Fruit fly (Drosophila melanogaster): ENCODE measurements around the gene Ype.
A peak's percentile ranks its signal among the peaks of the same experiment; 100 is the strongest.

Ype gene

DNA sequence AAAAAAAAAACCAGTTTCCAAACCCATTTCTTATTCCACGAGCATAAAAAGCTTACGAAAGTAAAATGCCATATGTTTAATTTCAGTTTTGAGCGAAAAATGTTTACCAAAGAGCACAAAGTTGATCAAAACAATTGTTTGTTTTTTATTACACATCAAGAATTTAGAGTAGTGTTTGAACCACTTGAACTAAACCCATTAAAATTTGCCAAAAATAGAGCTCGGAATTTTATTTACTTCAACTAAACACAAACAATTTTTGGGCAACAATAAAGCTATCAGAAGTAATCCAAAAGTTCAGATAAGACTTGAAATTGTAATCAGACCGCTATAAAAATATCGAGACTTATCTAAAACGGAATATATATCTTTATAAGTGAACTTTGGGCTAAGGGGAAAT, 12.2 kb downstream of the Ype start:
- TF ChIP-seq dysf (GFP tag; IDR thresholded peaks at IDR 0.05) = no peak
- peak; percentile 4 for TF ChIP-seq exex (tag; optimal IDR thresholded peaks at IDR 0.05)
- TF ChIP-seq sd (tag; optimal IDR thresholded peaks at IDR 0.05) = peak; percentile 16
- TF ChIP-seq CG7963 (GFP tag; IDR thresholded peaks at IDR 0.05; ENCODE audit: partially characterized antibody) = no peak
- no peak for TF ChIP-seq ac (GFP tag; optimal IDR thresholded peaks at IDR 0.05)
- peak; percentile 14 for TF ChIP-seq CG2678 (tag; optimal IDR thresholded peaks at IDR 0.05)
- peak in 1 of 2 experiments; percentile 69 for TF ChIP-seq eve (GFP tag; optimal IDR thresholded peaks at IDR 0.05)
- no peak for TF ChIP-seq gem (tag; optimal IDR thresholded peaks at IDR 0.05)

DNA sequence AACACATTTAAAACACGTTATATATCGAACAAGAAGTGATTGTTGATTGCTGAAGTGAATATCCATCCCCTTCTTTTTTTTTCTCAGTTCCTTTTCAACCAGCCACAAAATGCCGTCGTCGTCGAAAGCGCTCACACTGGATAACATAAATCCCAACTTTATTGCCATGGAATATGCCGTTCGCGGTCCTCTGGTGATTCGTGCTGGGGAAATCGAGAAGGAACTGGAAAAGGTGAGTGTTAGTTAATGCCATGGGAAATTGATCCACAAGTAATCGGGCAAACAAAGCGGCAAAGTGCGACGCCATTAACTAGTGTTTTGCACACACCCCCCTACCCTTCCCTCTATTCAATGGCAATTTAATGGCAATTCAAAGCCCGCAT, 13.1 kb downstream of the Ype start:
- TF ChIP-seq ci (GFP tag; IDR thresholded peaks at IDR 0.05) = 0 out of 3 replicates have a peak, but pooled peaks have one; percentile 6
- TF ChIP-seq rib (GFP tag; IDR thresholded peaks at IDR 0.05) = peak; percentile 38; the same call in 1 of the 2 replicates
- TF ChIP-seq Adf1 (GFP tag; IDR thresholded peaks at IDR 0.05) = peak; percentile 35; the same call in 1 of the 2 replicates
- TF ChIP-seq CG11247 (GFP tag; IDR thresholded peaks at IDR 0.05) = no peak
- peak; percentile 14 for TF ChIP-seq sens (GFP tag)
- no peak for TF ChIP-seq en (GFP tag; optimal IDR thresholded peaks at IDR 0.05)

DNA sequence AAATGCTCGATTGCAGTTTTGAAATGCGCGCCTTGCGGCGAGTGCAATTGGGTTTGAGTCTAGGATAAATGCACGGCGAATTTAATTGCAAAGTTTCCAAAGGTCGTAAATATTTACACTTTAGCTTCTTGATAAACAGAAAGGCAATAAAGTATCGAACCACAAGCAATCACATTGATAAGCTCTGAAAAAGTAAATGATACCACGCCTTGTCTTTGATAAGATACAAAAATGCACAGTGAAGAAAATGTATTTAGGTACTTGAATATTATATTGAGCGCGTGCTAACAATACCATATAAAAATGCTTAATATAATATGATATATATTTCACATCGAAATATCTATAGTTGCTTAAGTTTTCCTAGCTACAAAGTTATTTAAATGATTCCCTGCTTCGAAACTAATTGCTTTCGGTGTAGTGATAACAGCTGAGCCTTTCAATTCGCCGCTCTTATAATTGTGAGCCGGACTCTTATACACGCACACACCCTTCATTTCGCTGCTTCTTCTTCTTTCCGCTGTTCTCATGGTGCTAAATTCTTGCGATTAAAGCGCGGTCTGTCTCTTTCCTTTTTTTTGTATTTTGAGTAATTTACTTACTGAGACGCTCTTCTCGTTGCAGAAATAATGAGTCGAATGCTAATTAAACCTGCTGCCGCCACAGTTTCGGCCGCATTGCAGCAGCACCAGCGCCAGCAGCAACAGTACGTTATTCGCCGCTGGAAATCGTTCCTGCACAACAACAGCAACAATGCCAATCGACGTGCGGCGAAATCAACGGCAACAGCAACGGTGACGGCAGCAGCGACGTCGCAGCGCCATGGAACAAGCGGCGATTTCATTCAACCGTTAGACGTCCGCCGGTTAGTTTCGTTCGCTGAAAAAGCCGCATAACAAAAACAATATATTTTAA, 13.7 kb downstream of the Ype start:
- TF ChIP-seq fru (optimal IDR thresholded peaks at IDR 0.05) = no peak
- peak; percentile 72 for TF ChIP-seq Nf-YB (GFP tag; optimal IDR thresholded peaks at IDR 0.05)
- TF ChIP-seq vfl (GFP tag; optimal IDR thresholded peaks at IDR 0.05) = peak; percentile 1
- peak; percentile 59 for TF ChIP-seq CG15514 (GFP tag; optimal IDR thresholded peaks at IDR 0.05)
- TF ChIP-seq Hey (tag; optimal IDR thresholded peaks at IDR 0.05) = no peak
- TF ChIP-seq CG10654 (GFP tag; optimal IDR thresholded peaks at IDR 0.05) = peak; percentile 80
- peak; percentile 34 to 91 for TF ChIP-seq Hr51 (GFP tag; optimal IDR thresholded peaks at IDR 0.05)
- TF ChIP-seq ro (GFP tag; IDR thresholded peaks at IDR 0.05) = no peak
- TF ChIP-seq Xrp1 (GFP tag; IDR thresholded peaks at IDR 0.05) = peak; percentile 90
- no peak for TF ChIP-seq CG13287 (GFP tag; IDR thresholded peaks at IDR 0.05; ENCODE audit: partially characterized antibody)
- TF ChIP-seq CG11695 (GFP tag; IDR thresholded peaks at IDR 0.05) = peak; percentile 86
- peak; percentile 29 for TF ChIP-seq ac (GFP tag; optimal IDR thresholded peaks at IDR 0.05)
- TF ChIP-seq pita (GFP tag; optimal IDR thresholded peaks at IDR 0.05) = peak; percentile 31
- TF ChIP-seq Dp (GFP tag; optimal IDR thresholded peaks at IDR 0.05) = peak; percentile 79
- peak; percentile 54 for TF ChIP-seq CG12104 (GFP tag; optimal IDR thresholded peaks at IDR 0.05)
- peak; percentile 86 for TF ChIP-seq dysf (GFP tag; IDR thresholded peaks at IDR 0.05)
- TF ChIP-seq cwo (GFP tag; optimal IDR thresholded peaks at IDR 0.05) = peak; percentile 63
- peak; percentile 92 for TF ChIP-seq CG8924 (tag; optimal IDR thresholded peaks at IDR 0.05)
- TF ChIP-seq NK7.1 (GFP tag; optimal IDR thresholded peaks at IDR 0.05) = no peak
- TF ChIP-seq pho (GFP tag; optimal IDR thresholded peaks at IDR 0.05) = peak; percentile 39
- TF ChIP-seq Gsc (GFP tag; IDR thresholded peaks at IDR 0.05) = no peak
- peak; percentile 7 for TF ChIP-seq CG1792 (GFP tag; optimal IDR thresholded peaks at IDR 0.05)
- TF ChIP-seq Taf1 (GFP tag; IDR thresholded peaks at IDR 0.05) = peak; percentile 70
- TF ChIP-seq dmrt99B (tag; optimal IDR thresholded peaks at IDR 0.05) = peak; percentile 84
- peak; percentile 64 for TF ChIP-seq ap (GFP tag; IDR thresholded peaks at IDR 0.05)
- TF ChIP-seq Neu2 (GFP tag; optimal IDR thresholded peaks at IDR 0.05; ENCODE audit: borderline replicate concordance) = no peak
- peak; percentile 23 for TF ChIP-seq Dip3 (GFP tag; optimal IDR thresholded peaks at IDR 0.05)
- TF ChIP-seq sna (GFP tag; IDR thresholded peaks at IDR 0.05; ENCODE audit: partially characterized antibody) = no peak
- TF ChIP-seq rib (GFP tag; IDR thresholded peaks at IDR 0.05) = 0 out of 2 replicates have a peak, but pooled peaks have one; percentile 35
- peak; percentile 65; the same call in 1 of the 3 replicates for TF ChIP-seq ase (GFP tag; IDR thresholded peaks at IDR 0.05)
- peak; percentile 28 for TF ChIP-seq ems (GFP tag; optimal IDR thresholded peaks at IDR 0.05)
- TF ChIP-seq gro (GFP tag; optimal IDR thresholded peaks at IDR 0.05) = peak; percentile 74
- peak; percentile 81 for TF ChIP-seq CG34422 (GFP tag; IDR thresholded peaks at IDR 0.05)
- TF ChIP-seq CG13424 (tag; optimal IDR thresholded peaks at IDR 0.05) = peak; percentile 89
